Fruit fly (Drosophila melanogaster) whole organism, embryonic: ENCODE results near the gene Gpdh1.

Experiments
- BEAF-32 ChIP-seq: fragments of 200-800 bp; sonication (Bioruptor generic); optimal IDR thresholded peaks from 3 replicates; lab custom pipeline; 2017; ENCODE audit warnings: missing biosample characterization, missing genetic modification characterization, mild to moderate bottlenecking, moderate library complexity, missing genetic modification reagents
- CG10267 ChIP-seq: fragments of 200-800 bp; sonication (Bioruptor generic); optimal IDR thresholded peaks from 2 replicates; lab custom pipeline; 2018; ENCODE audit warnings: missing biosample characterization, mild to moderate bottlenecking, missing genetic modification characterization, moderate library complexity
- CG10565 ChIP-seq: fragments of 200-800 bp; sonication (Bioruptor generic); optimal IDR thresholded peaks from 3 replicates; lab custom pipeline; 2016; ENCODE audit warnings: missing biosample characterization, mild to moderate bottlenecking, missing genetic modification characterization
- CG10979 ChIP-seq: fragments of 200-800 bp; sonication (Bioruptor generic); optimal IDR thresholded peaks from 2 replicates; lab custom pipeline; 2018; ENCODE audit warnings: missing biosample characterization, mild to moderate bottlenecking, missing genetic modification characterization, moderate library complexity
- CG12155 ChIP-seq: fragments of 200-800 bp; sonication (Bioruptor generic); optimal IDR thresholded peaks from 3 replicates; lab custom pipeline; 2016; ENCODE audit warnings: missing biosample characterization, missing genetic modification characterization
- CG12659 ChIP-seq: fragments of 200-800 bp; sonication (Bioruptor generic); optimal IDR thresholded peaks from 3 replicates; lab custom pipeline; 2017; ENCODE audit warnings: mild to moderate bottlenecking, missing biosample characterization, missing genetic modification reagents, missing genetic modification characterization
- CG12744 ChIP-seq: fragments of 200-800 bp; sonication (Bioruptor generic); optimal IDR thresholded peaks from 2 replicates; lab custom pipeline; 2016; ENCODE audit warnings: missing biosample characterization, missing genetic modification characterization
- CG13424 ChIP-seq: fragments of 200-800 bp; sonication (Bioruptor generic); optimal IDR thresholded peaks from 2 replicates; lab custom pipeline; 2019; ENCODE audit warnings: missing biosample characterization, mild to moderate bottlenecking, missing genetic modification characterization, moderate library complexity
- CG13775 ChIP-seq: fragments of 200-800 bp; sonication (Bioruptor generic); optimal IDR thresholded peaks from 3 replicates; lab custom pipeline; 2017; ENCODE audit warnings: missing biosample characterization, mild to moderate bottlenecking, missing genetic modification characterization
- CG14050 ChIP-seq: fragments of 200-800 bp; sonication (Bioruptor generic); IDR thresholded peaks from 3 replicates; pipeline ENCODE4 v1.3.6; 2022; ENCODE audit warnings: missing biosample characterization, missing genetic modification characterization
- CG15073 ChIP-seq: fragments of 200-800 bp; sonication (Bioruptor generic); optimal IDR thresholded peaks from 2 replicates; lab custom pipeline; 2016; ENCODE audit warnings: missing biosample characterization, missing genetic modification characterization
- CG15269 ChIP-seq: fragments of 200-800 bp; sonication (Bioruptor generic); optimal IDR thresholded peaks from 2 replicates; lab custom pipeline; 2018; ENCODE audit warnings: missing biosample characterization, mild to moderate bottlenecking, missing genetic modification characterization, moderate library complexity
- CG1603 ChIP-seq: fragments of 200-800 bp; sonication (Bioruptor generic); optimal IDR thresholded peaks from 2 replicates; lab custom pipeline; 2019; ENCODE audit warnings: missing biosample characterization, mild to moderate bottlenecking, missing genetic modification characterization, moderate library complexity
- CG17328 ChIP-seq: fragments of 200-800 bp; sonication (Bioruptor generic); IDR thresholded peaks from 2 replicates; pipeline ENCODE4 v1.3.6; 2022; ENCODE audit warnings: missing biosample characterization, missing genetic modification characterization
- CG17359 ChIP-seq: fragments of 200-800 bp; sonication (Bioruptor generic); optimal IDR thresholded peaks from 3 replicates; lab custom pipeline; 2018; ENCODE audit warnings: missing biosample characterization, mild to moderate bottlenecking, missing genetic modification characterization, moderate library complexity
- CG17829 ChIP-seq: fragments of 200-800 bp; optimal IDR thresholded peaks from 2 replicates; lab custom pipeline; 2019; ENCODE audit warnings: missing biosample characterization, mild to moderate bottlenecking, missing genetic modification characterization, moderate library complexity
- CG2678 ChIP-seq: fragments of 200-800 bp; sonication (Bioruptor generic); optimal IDR thresholded peaks from 3 replicates; lab custom pipeline; 2019; ENCODE audit warnings: missing biosample characterization, mild to moderate bottlenecking, missing genetic modification characterization, moderate library complexity
- CG2712 ChIP-seq: fragments of 200-800 bp; optimal IDR thresholded peaks from 3 replicates; lab custom pipeline; 2019; ENCODE audit warnings: missing biosample characterization, mild to moderate bottlenecking, missing genetic modification characterization, moderate library complexity
- CG4328 ChIP-seq: fragments of 200-800 bp; sonication (Bioruptor generic); optimal IDR thresholded peaks from 3 replicates; lab custom pipeline; 2017; ENCODE audit warnings: missing biosample characterization, missing genetic modification reagents, missing genetic modification characterization
- CG4424 ChIP-seq: fragments of 200-800 bp; sonication (Bioruptor generic); optimal IDR thresholded peaks from 3 replicates; lab custom pipeline; 2016; ENCODE audit warnings: missing biosample characterization, missing genetic modification characterization
- CG4707 ChIP-seq: fragments of 200-800 bp; sonication (Bioruptor generic); optimal IDR thresholded peaks from 2 replicates; lab custom pipeline; 2018; ENCODE audit warnings: missing biosample characterization, mild to moderate bottlenecking, missing genetic modification characterization, moderate library complexity
- CG4730 ChIP-seq: fragments of 200-800 bp; sonication (Bioruptor generic); IDR thresholded peaks from 2 replicates; pipeline ENCODE4 v1.3.6; 2022; ENCODE audit warnings: missing biosample characterization, missing genetic modification characterization
- CG5245 ChIP-seq: fragments of 200-800 bp; sonication (Bioruptor generic); optimal IDR thresholded peaks from 3 replicates; lab custom pipeline; 2016; ENCODE audit warnings: missing biosample characterization, missing genetic modification characterization
- CG5953 ChIP-seq: fragments of 200-800 bp; sonication (Bioruptor generic); IDR thresholded peaks from 2 replicates; pipeline ENCODE4 v1.3.6; 2022; ENCODE audit warnings: missing biosample characterization, missing genetic modification characterization
- CG6683 ChIP-seq: fragments of 200-800 bp; sonication (Bioruptor generic); optimal IDR thresholded peaks from 2 replicates; lab custom pipeline; 2017; ENCODE audit warnings: missing biosample characterization, mild to moderate bottlenecking, missing genetic modification characterization, missing genetic modification reagents
- CG7839 ChIP-seq: fragments of 200-800 bp; sonication (Bioruptor generic); optimal IDR thresholded peaks from 3 replicates; lab custom pipeline; 2018; ENCODE audit warnings: missing biosample characterization, mild to moderate bottlenecking, missing genetic modification characterization, moderate library complexity
- CG9609 ChIP-seq: fragments of 200-800 bp; sonication (Bioruptor generic); optimal IDR thresholded peaks from 3 replicates; lab custom pipeline; 2016; ENCODE audit warnings: missing biosample characterization, missing genetic modification characterization
- GATAe ChIP-seq: fragments of 200-800 bp; sonication (Bioruptor generic); conservative IDR thresholded peaks from 2 replicates; pipeline ENCODE4 v1.3.6; 2022; ENCODE audit warnings: missing biosample characterization, missing genetic modification characterization
- Hr78 ChIP-seq, 2 experiments: fragments of 200-800 bp in 1 of 2; fragments of >200 bp in 1 of 2; sonication (Bioruptor generic) in 1 of 2; optimal IDR thresholded peaks; 2 replicates each; lab custom pipeline; 2017 to 2019; ENCODE audit warnings: missing biosample characterization in 2 of 2, missing genetic modification characterization in 2 of 2, mild to moderate bottlenecking in 1 of 2, moderate library complexity in 1 of 2
- Kr ChIP-seq: fragments of 200-800 bp; sonication (Bioruptor generic); optimal IDR thresholded peaks from 2 replicates; lab custom pipeline; 2017; ENCODE audit warnings: missing biosample characterization, mild to moderate bottlenecking, missing genetic modification characterization
- Meics ChIP-seq: fragments of 200-800 bp; sonication (Bioruptor generic); optimal IDR thresholded peaks from 2 replicates; lab custom pipeline; 2017; ENCODE audit warnings: missing biosample characterization, mild to moderate bottlenecking, missing genetic modification characterization
- Mrtf ChIP-seq: fragments of 200-800 bp; sonication (Bioruptor generic); IDR thresholded peaks from 3 replicates; pipeline ENCODE4 v1.3.6; 2022; ENCODE audit warnings: missing biosample characterization, missing genetic modification characterization
- Nf-YB ChIP-seq: fragments of 200-800 bp; sonication (Bioruptor generic); optimal IDR thresholded peaks from 3 replicates; lab custom pipeline; 2019; ENCODE audit warnings: missing biosample characterization, mild to moderate bottlenecking, missing genetic modification characterization, moderate library complexity
- Xrp1 ChIP-seq: fragments of 200-800 bp; sonication (Bioruptor generic); IDR thresholded peaks from 2 replicates; pipeline ENCODE4 v1.3.6; 2022; ENCODE audit warnings: missing biosample characterization, missing genetic modification characterization
- YL-1 ChIP-seq: fragments of 200-800 bp; sonication (Bioruptor generic); optimal IDR thresholded peaks from 3 replicates; lab custom pipeline; 2017; ENCODE audit warnings: missing biosample characterization, mild to moderate bottlenecking, missing genetic modification characterization
- ara ChIP-seq: fragments of 200-800 bp; sonication (Bioruptor generic); IDR thresholded peaks from 2 replicates; pipeline ENCODE4 v1.3.6; 2022; ENCODE audit warnings: missing biosample characterization, missing genetic modification characterization
- da ChIP-seq: fragments of 200-800 bp; sonication (Bioruptor generic); optimal IDR thresholded peaks from 2 replicates; lab custom pipeline; 2016; ENCODE audit warnings: missing biosample characterization, missing genetic modification characterization
- danr ChIP-seq: fragments of 200-800 bp; sonication (Bioruptor generic); IDR thresholded peaks from 2 replicates; pipeline ENCODE4 v1.3.6; 2022; ENCODE audit warnings: missing biosample characterization, missing genetic modification characterization
- dimm ChIP-seq: fragments of 200-800 bp; sonication (Bioruptor generic); IDR thresholded peaks from 2 replicates; pipeline ENCODE4 v1.3.6; 2022; ENCODE audit warnings: missing biosample characterization, missing genetic modification characterization
- ems ChIP-seq: fragments of 200-800 bp; sonication (Bioruptor generic); optimal IDR thresholded peaks from 3 replicates; lab custom pipeline; 2016; ENCODE audit warnings: missing biosample characterization, missing genetic modification characterization
- hth ChIP-seq: fragments of >200 bp; optimal IDR thresholded peaks from 2 replicates; lab custom pipeline; 2017; ENCODE audit warnings: inconsistent platforms
- jing ChIP-seq: fragments of 200-800 bp; sonication (Bioruptor generic); optimal IDR thresholded peaks from 2 replicates; lab custom pipeline; 2018; ENCODE audit warnings: missing biosample characterization, mild to moderate bottlenecking, missing genetic modification characterization
- kni ChIP-seq: fragments of 200-800 bp; sonication (Bioruptor generic); optimal IDR thresholded peaks from 3 replicates; lab custom pipeline; 2017; ENCODE audit warnings: mild to moderate bottlenecking, missing biosample characterization, missing genetic modification reagents, missing genetic modification characterization
- prd ChIP-seq, 3 experiments: fragments of >200 bp in 2 of 3; fragments of 200-800 bp in 1 of 3; sonication (Bioruptor generic) in 1 of 3; optimal IDR thresholded peaks in 2 of 3; IDR thresholded peaks in 1 of 3; 2 replicates in 2 of 3; 3 replicates in 1 of 3; pipeline versions ENCODE4 v1.3.6 to Lab custom; 2017 to 2022; ENCODE audit warnings: missing biosample characterization in 1 of 3, missing genetic modification characterization in 1 of 3
- pzg ChIP-seq: fragments of 200-800 bp; sonication (Bioruptor generic); optimal IDR thresholded peaks from 3 replicates; lab custom pipeline; 2018; ENCODE audit warnings: missing biosample characterization, mild to moderate bottlenecking, missing genetic modification characterization, moderate library complexity
- tap ChIP-seq: fragments of 200-800 bp; optimal IDR thresholded peaks from 3 replicates; lab custom pipeline; 2019; ENCODE audit warnings: missing biosample characterization, mild to moderate bottlenecking, missing genetic modification characterization, moderate library complexity
- ttk ChIP-seq: fragments of 200-800 bp; sonication (Bioruptor generic); IDR thresholded peaks from 2 replicates; pipeline ENCODE4 v2.1.2; 2022; ENCODE audit warnings: missing biosample characterization, missing genetic modification characterization
- wek ChIP-seq: fragments of 200-800 bp; sonication (Bioruptor generic); optimal IDR thresholded peaks from 3 replicates; lab custom pipeline; 2018; ENCODE audit warnings: missing biosample characterization, mild to moderate bottlenecking, missing genetic modification characterization, moderate library complexity
- zf30C ChIP-seq: fragments of 200-800 bp; sonication (Bioruptor generic); optimal IDR thresholded peaks from 3 replicates; lab custom pipeline; 2018; ENCODE audit warnings: missing biosample characterization, mild to moderate bottlenecking, missing genetic modification characterization

Gpdh1 gene

dm6 chr2L:5982334-5982987 is 39.0 kb downstream of the Gpdh1 start (continued):
- TF ChIP-seq CG12744 (GFP tag; lab: Kevin White, UChicago) (peak; percentile 20), CG4328 (peak; percentile 60), dimm (GFP tag; lab: Robert Waterston, UW) (no peak), YL-1 (GFP tag; lab: Kevin White, UChicago) (peak; percentile 88), CG7839 (tag; lab: Kevin White, UChicago) (peak; percentile 20), Hr78 (GFP tag; optimal IDR thresholded peaks at IDR 0.05; lab: Kevin White, UChicago) (peak in 1 of 2 experiments; percentile 91), Mrtf (no peak), CG10267 (tag; lab: Kevin White, UChicago) (peak; percentile 88), BEAF-32 (GFP tag; lab: Kevin White, UChicago) (peak; percentile 35), CG10979 (tag; lab: Kevin White, UChicago) (peak; percentile 33), da (no peak), hth (no peak), CG6683 (GFP tag; lab: Kevin White, UChicago) (no peak), CG9609 (GFP tag; lab: Kevin White, UChicago) (peak; percentile 13), CG5953 (no peak), CG12155 (GFP tag; lab: Kevin White, UChicago) (peak; percentile 51), CG5245 (no peak), CG10565 (no peak), CG2712 (tag; lab: Kevin White, UChicago) (peak; percentile 42), CG1603 (peak; percentile 56), CG15269 (tag; lab: Kevin White, UChicago) (peak; percentile 38), prd (optimal IDR thresholded peaks at IDR 0.05; lab: Kevin White, UChicago) (no peak), prd (GFP tag; IDR thresholded peaks at IDR 0.05; lab: Robert Waterston, UW) (no peak), Meics (GFP tag; lab: Kevin White, UChicago) (peak; percentile 29), kni (GFP tag; lab: Kevin White, UChicago) (peak; percentile 26), danr (GFP tag; lab: Robert Waterston, UW) (no peak), CG13775 (GFP tag; lab: Kevin White, UChicago) (no peak), CG15073 (GFP tag; lab: Kevin White, UChicago) (no peak), GATAe (GFP tag; lab: Robert Waterston, UW) (no peak), Xrp1 (no peak), CG12659 (GFP tag; lab: Kevin White, UChicago) (peak; percentile 52), Kr (GFP tag; lab: Kevin White, UChicago) (no peak), CG13424 (tag; lab: Kevin White, UChicago) (peak; percentile 31), CG14050 (GFP tag; lab: Robert Waterston, UW) (no peak), ttk (GFP tag; lab: Robert Waterston, UW) (no peak), CG4424 (GFP tag; lab: Kevin White, UChicago) (peak; percentile 100), ems (peak; percentile 44), CG17328 (GFP tag; lab: Robert Waterston, UW) (no peak), Nf-YB (GFP tag; lab: Kevin White, UChicago) (peak; percentile 50), CG4707 (GFP tag; lab: Kevin White, UChicago) (peak; percentile 5), ara (GFP tag; lab: Robert Waterston, UW) (no peak), zf30C (peak; percentile 9), CG2678 (tag; lab: Kevin White, UChicago) (peak; percentile 20), CG4730 (GFP tag; lab: Robert Waterston, UW) (no peak), pzg (GFP tag; lab: Kevin White, UChicago) (peak; percentile 47), tap (tag; lab: Kevin White, UChicago) (no peak), CG17359 (tag; lab: Kevin White, UChicago) (peak; percentile 9), wek (GFP tag; lab: Kevin White, UChicago) (peak; percentile 24), jing (GFP tag; lab: Kevin White, UChicago) (no peak), CG17829 (tag; lab: Kevin White, UChicago) (peak; percentile 52)
